Fruit fly (Drosophila melanogaster) whole organism, embryonic: ENCODE measurements around the gene CG5861.
A peak's percentile ranks its signal among the peaks of the same experiment; 100 is the strongest.

Source experiments
- C15 ChIP-seq: fragments of 200-800 bp; sonication (Bioruptor generic); IDR thresholded peaks from 3 replicates; pipeline ENCODE4 v1.3.6; 2022; ENCODE audit warnings: missing biosample characterization, missing genetic modification characterization
- CG10147 ChIP-seq: fragments of 200-800 bp; sonication (Bioruptor generic); optimal IDR thresholded peaks from 2 replicates; lab custom pipeline; 2019; ENCODE audit warnings: missing biosample characterization, mild to moderate bottlenecking, missing genetic modification characterization, moderate library complexity
- CG11560 ChIP-seq: fragments of 200-800 bp; sonication (Bioruptor generic); IDR thresholded peaks from 3 replicates; pipeline ENCODE4 v1.3.6; 2022; ENCODE audit warnings: missing biosample characterization, missing genetic modification characterization
- CG12942 ChIP-seq: fragments of 200-800 bp; sonication (Bioruptor generic); optimal IDR thresholded peaks from 3 replicates; lab custom pipeline; 2016; ENCODE audit warnings: missing biosample characterization, missing genetic modification characterization
- CG13123 ChIP-seq: fragments of 200-800 bp; sonication (Bioruptor generic); optimal IDR thresholded peaks from 2 replicates; lab custom pipeline; 2016; ENCODE audit warnings: missing biosample characterization, missing genetic modification characterization
- CG15073 ChIP-seq: fragments of 200-800 bp; sonication (Bioruptor generic); optimal IDR thresholded peaks from 2 replicates; lab custom pipeline; 2016; ENCODE audit warnings: missing biosample characterization, missing genetic modification characterization
- CG15269 ChIP-seq: fragments of 200-800 bp; sonication (Bioruptor generic); optimal IDR thresholded peaks from 2 replicates; lab custom pipeline; 2018; ENCODE audit warnings: missing biosample characterization, mild to moderate bottlenecking, missing genetic modification characterization, moderate library complexity
- CG15601 ChIP-seq: fragments of 200-800 bp; sonication (Bioruptor generic); optimal IDR thresholded peaks from 3 replicates; lab custom pipeline; 2019; ENCODE audit warnings: missing biosample characterization, mild to moderate bottlenecking, missing genetic modification characterization, moderate library complexity
- CG1602 ChIP-seq: fragments of 200-800 bp; sonication (Bioruptor generic); optimal IDR thresholded peaks from 3 replicates; lab custom pipeline; 2016; ENCODE audit warnings: missing biosample characterization, missing genetic modification characterization
- CG17361 ChIP-seq: fragments of 200-800 bp; sonication (Bioruptor generic); IDR thresholded peaks from 3 replicates; pipeline ENCODE4 v1.3.6; 2022; ENCODE audit warnings: missing biosample characterization, missing genetic modification characterization
- CG1792 ChIP-seq: fragments of 200-800 bp; sonication (Bioruptor generic); optimal IDR thresholded peaks from 2 replicates; lab custom pipeline; 2016; ENCODE audit warnings: missing biosample characterization, missing genetic modification characterization
- CG18011 ChIP-seq: fragments of 200-800 bp; sonication (Bioruptor generic); optimal IDR thresholded peaks from 2 replicates; lab custom pipeline; 2017; ENCODE audit warnings: missing biosample characterization, missing genetic modification characterization, mild to moderate bottlenecking, moderate library complexity, missing genotype
- CG18262 ChIP-seq: fragments of 200-800 bp; optimal IDR thresholded peaks from 3 replicates; lab custom pipeline; 2019; ENCODE audit warnings: missing biosample characterization, mild to moderate bottlenecking, missing genetic modification characterization, moderate library complexity
- CG18619 ChIP-seq: fragments of 200-800 bp; sonication (Bioruptor generic); optimal IDR thresholded peaks from 3 replicates; lab custom pipeline; 2017; ENCODE audit warnings: missing biosample characterization, mild to moderate bottlenecking, missing genetic modification characterization
- CG2889 ChIP-seq: fragments of 200-800 bp; sonication (Bioruptor generic); IDR thresholded peaks from 3 replicates; pipeline ENCODE4 v1.3.6; 2022; ENCODE audit warnings: missing biosample characterization, missing genetic modification characterization
- CG31441 ChIP-seq: fragments of 200-800 bp; sonication (Bioruptor generic); IDR thresholded peaks from 2 replicates; pipeline ENCODE4 v1.3.6; 2022; ENCODE audit warnings: missing biosample characterization, missing genetic modification characterization
- CG32532 ChIP-seq: fragments of 200-800 bp; sonication (Bioruptor generic); IDR thresholded peaks from 2 replicates; pipeline ENCODE4 v1.3.6; 2022; ENCODE audit warnings: missing biosample characterization, missing genetic modification characterization
- CG3726 ChIP-seq: fragments of 200-800 bp; sonication (Bioruptor generic); IDR thresholded peaks from 3 replicates; pipeline ENCODE4, ENCODE4 v1.3.6; 2022; ENCODE audit warnings: missing biosample characterization, missing genetic modification characterization
- CG4617 ChIP-seq: fragments of 200-800 bp; sonication (Bioruptor generic); optimal IDR thresholded peaks from 3 replicates; lab custom pipeline; 2016; ENCODE audit warnings: missing biosample characterization, missing genetic modification characterization, borderline replicate concordance
- CG5245 ChIP-seq: fragments of 200-800 bp; sonication (Bioruptor generic); optimal IDR thresholded peaks from 3 replicates; lab custom pipeline; 2016; ENCODE audit warnings: missing biosample characterization, missing genetic modification characterization
- CG8924 ChIP-seq: fragments of 200-800 bp; optimal IDR thresholded peaks from 3 replicates; lab custom pipeline; 2019; ENCODE audit warnings: missing biosample characterization, mild to moderate bottlenecking, missing genetic modification characterization, moderate library complexity
- CG9797 ChIP-seq: fragments of 200-800 bp; sonication (Bioruptor generic); optimal IDR thresholded peaks from 3 replicates; lab custom pipeline; 2018; ENCODE audit warnings: missing biosample characterization, mild to moderate bottlenecking, missing genetic modification characterization
- E2f2 ChIP-seq: fragments of 200-800 bp; sonication (Bioruptor generic); IDR thresholded peaks from 2 replicates; pipeline ENCODE4 v1.3.6; 2022; ENCODE audit warnings: missing biosample characterization, missing genetic modification characterization
- H15 ChIP-seq: fragments of 200-800 bp; sonication (Bioruptor generic); IDR thresholded peaks from 3 replicates; pipeline ENCODE4 v1.3.6; 2022; ENCODE audit warnings: missing biosample characterization, missing genetic modification characterization
- Hr78 ChIP-seq, 2 experiments: fragments of 200-800 bp in 1 of 2; fragments of >200 bp in 1 of 2; sonication (Bioruptor generic) in 1 of 2; optimal IDR thresholded peaks; 2 replicates each; lab custom pipeline; 2017 to 2019; ENCODE audit warnings: missing biosample characterization in 2 of 2, missing genetic modification characterization in 2 of 2, mild to moderate bottlenecking in 1 of 2, moderate library complexity in 1 of 2
- Hsf ChIP-seq: fragments of 200-800 bp; sonication (Bioruptor generic); optimal IDR thresholded peaks from 3 replicates; lab custom pipeline; 2016; ENCODE audit warnings: missing biosample characterization, missing genetic modification characterization
- MTF-1 ChIP-seq: fragments of 200-800 bp; sonication (Bioruptor generic); optimal IDR thresholded peaks from 2 replicates; lab custom pipeline; 2018; ENCODE audit warnings: missing biosample characterization, mild to moderate bottlenecking, missing genetic modification characterization, borderline replicate concordance
- Nf-YB ChIP-seq: fragments of 200-800 bp; sonication (Bioruptor generic); optimal IDR thresholded peaks from 3 replicates; lab custom pipeline; 2019; ENCODE audit warnings: missing biosample characterization, mild to moderate bottlenecking, missing genetic modification characterization, moderate library complexity
- Xbp1 ChIP-seq: fragments of 200-800 bp; sonication (Bioruptor generic); optimal IDR thresholded peaks from 3 replicates; lab custom pipeline; 2016; ENCODE audit warnings: missing biosample characterization, mild to moderate bottlenecking, missing genetic modification characterization
- ab ChIP-seq: fragments of 200-800 bp; sonication (Bioruptor generic); optimal IDR thresholded peaks from 2 replicates; lab custom pipeline; 2016; ENCODE audit warnings: missing biosample characterization, missing genetic modification characterization
- ato ChIP-seq: fragments of 200-800 bp; sonication (Bioruptor generic); IDR thresholded peaks from 2 replicates; pipeline ENCODE4 v1.3.6; 2022; ENCODE audit warnings: missing biosample characterization, missing genetic modification characterization; ENCODE audit not compliant: partially characterized antibody
- bowl ChIP-seq: fragments of 200-800 bp; sonication (Bioruptor generic); IDR thresholded peaks from 2 replicates; pipeline ENCODE4 v1.3.6; 2022; ENCODE audit warnings: missing biosample characterization, missing genetic modification characterization
- caup ChIP-seq: fragments of 200-800 bp; sonication (Bioruptor generic); optimal IDR thresholded peaks from 3 replicates; lab custom pipeline; 2017; ENCODE audit warnings: missing biosample characterization, mild to moderate bottlenecking, missing genetic modification characterization, moderate library complexity; ENCODE audit not compliant: severe bottlenecking
- corto ChIP-seq: fragments of 200-800 bp; sonication (Bioruptor generic); optimal IDR thresholded peaks from 2 replicates; lab custom pipeline; 2016; ENCODE audit warnings: missing biosample characterization, mild to moderate bottlenecking, missing genetic modification characterization, moderate library complexity
- croc ChIP-seq: fragments of 200-800 bp; sonication (Bioruptor generic); conservative IDR thresholded peaks from 3 replicates; pipeline ENCODE4 v1.3.6; 2022; ENCODE audit warnings: missing biosample characterization, missing genetic modification characterization
- crp ChIP-seq, 2 experiments: fragments of 200-800 bp; sonication (Bioruptor generic); optimal IDR thresholded peaks; 2 replicates in 1 of 2; 3 replicates in 1 of 2; lab custom pipeline; 2017; ENCODE audit warnings: missing biosample characterization in 2 of 2, missing genetic modification characterization in 2 of 2, mild to moderate bottlenecking in 1 of 2, moderate library complexity in 1 of 2
- dysf ChIP-seq: fragments of 200-800 bp; sonication (Bioruptor generic); IDR thresholded peaks from 3 replicates; pipeline ENCODE4 v1.3.6; 2022; ENCODE audit warnings: missing biosample characterization, missing genetic modification characterization
- gem ChIP-seq: fragments of 200-800 bp; sonication (Bioruptor generic); optimal IDR thresholded peaks from 2 replicates; lab custom pipeline; 2019; ENCODE audit warnings: missing biosample characterization, mild to moderate bottlenecking, missing genetic modification characterization, moderate library complexity
- hb ChIP-seq: fragments of 200-800 bp; sonication (Bioruptor generic); IDR thresholded peaks from 3 replicates; pipeline ENCODE4 v1.3.6; 2022; ENCODE audit warnings: missing biosample characterization, missing genetic modification characterization; ENCODE audit not compliant: partially characterized antibody
- ind ChIP-seq: fragments of 200-800 bp; sonication (Bioruptor generic); optimal IDR thresholded peaks from 3 replicates; lab custom pipeline; 2016; ENCODE audit warnings: missing biosample characterization, missing genetic modification characterization
- insv ChIP-seq, 2 experiments: fragments of 200-800 bp; sonication (Bioruptor generic); optimal IDR thresholded peaks; 3 replicates each; lab custom pipeline; 2016 to 2018; ENCODE audit warnings: missing biosample characterization in 2 of 2, missing genetic modification characterization in 2 of 2
- inv ChIP-seq: fragments of 200-800 bp; sonication (Bioruptor generic); IDR thresholded peaks from 2 replicates; pipeline ENCODE4 v1.3.6; 2022; ENCODE audit warnings: missing biosample characterization, missing genetic modification characterization; ENCODE audit not compliant: partially characterized antibody
- lab ChIP-seq: fragments of 200-800 bp; sonication (Bioruptor generic); optimal IDR thresholded peaks from 3 replicates; lab custom pipeline; 2017; ENCODE audit warnings: missing biosample characterization, missing genetic modification characterization, mild to moderate bottlenecking, moderate library complexity, missing genetic modification reagents
- luna ChIP-seq: fragments of 200-800 bp; sonication (Bioruptor generic); optimal IDR thresholded peaks from 2 replicates; lab custom pipeline; 2016; ENCODE audit warnings: missing biosample characterization, missing genetic modification characterization
- nerfin-1 ChIP-seq: fragments of 200-800 bp; sonication (Bioruptor generic); optimal IDR thresholded peaks from 3 replicates; lab custom pipeline; 2019; ENCODE audit warnings: missing biosample characterization, mild to moderate bottlenecking, missing genetic modification characterization, moderate library complexity
- psq ChIP-seq: fragments of 200-800 bp; sonication (Bioruptor generic); optimal IDR thresholded peaks from 2 replicates; lab custom pipeline; 2017; ENCODE audit warnings: missing biosample characterization, missing genetic modification characterization
- scrt ChIP-seq: fragments of 200-800 bp; sonication (Bioruptor generic); optimal IDR thresholded peaks from 2 replicates; lab custom pipeline; 2018; ENCODE audit warnings: missing biosample characterization, mild to moderate bottlenecking, missing genetic modification characterization, moderate library complexity
- sd ChIP-seq: fragments of 200-800 bp; sonication (Bioruptor generic); optimal IDR thresholded peaks from 3 replicates; lab custom pipeline; 2018; ENCODE audit warnings: missing biosample characterization, mild to moderate bottlenecking, missing genetic modification characterization, moderate library complexity

Gene CG5861

DNA sequence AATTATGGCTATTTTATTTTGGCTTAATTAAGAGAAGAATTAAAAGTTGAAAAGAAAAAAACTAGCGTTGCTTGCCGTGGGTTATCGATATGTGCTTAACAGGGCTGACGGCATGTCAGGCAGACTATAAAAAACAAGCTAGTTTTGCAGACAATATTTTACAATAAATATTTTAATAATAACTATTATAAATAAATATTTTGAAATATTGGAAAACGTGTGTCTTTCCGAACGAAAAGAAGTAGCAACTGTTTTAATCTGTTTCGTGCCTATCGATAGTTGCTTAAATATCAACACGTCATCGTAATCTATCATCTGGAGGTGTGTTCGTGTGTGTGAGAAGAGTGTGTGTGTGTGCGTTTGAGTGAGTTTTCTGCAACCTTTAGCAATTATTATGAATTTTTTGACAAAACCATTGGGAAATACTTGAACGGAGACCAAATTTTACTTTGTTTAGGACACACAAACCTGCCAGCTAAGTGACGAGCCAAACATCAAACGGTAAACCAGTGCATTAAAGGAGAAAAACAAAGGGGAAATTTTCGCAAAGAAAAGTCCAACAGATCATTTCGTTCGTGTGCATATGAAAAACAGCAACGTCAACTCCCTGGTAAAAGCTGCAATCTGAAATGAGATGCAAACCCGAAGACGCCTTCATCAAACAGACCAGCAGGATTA is at the start of gene CG5861, which contains the start of gene Syx5 (continued):
- TF ChIP-seq CG31441, result no peak; the same call in none of the 2 replicates
- TF ChIP-seq Hsf (GFP tag; lab: Kevin White, UChicago), result peak; percentile 30
- peak; percentile 62 for TF ChIP-seq scrt (GFP tag; lab: Kevin White, UChicago)
- TF ChIP-seq ind (GFP tag; lab: Kevin White, UChicago), result peak; percentile 62
- TF ChIP-seq CG13123, result no peak
- no peak for TF ChIP-seq CG11560 (tag; lab: Robert Waterston, UW)
- peak; percentile 61 for TF ChIP-seq CG4617
- TF ChIP-seq ab (GFP tag; lab: Kevin White, UChicago), result no peak
- TF ChIP-seq luna (GFP tag; lab: Kevin White, UChicago), result no peak
- TF ChIP-seq Xbp1 (GFP tag; lab: Kevin White, UChicago), result peak; percentile 87
- no peak for TF ChIP-seq CG15073 (GFP tag; lab: Kevin White, UChicago)
- peak; percentile 28 for TF ChIP-seq CG12942
- TF ChIP-seq caup (GFP tag; lab: Kevin White, UChicago), result peak; percentile 51
- peak; percentile 69 for TF ChIP-seq CG15601
- TF ChIP-seq Nf-YB (GFP tag; lab: Kevin White, UChicago), result peak; percentile 5
- no peak for TF ChIP-seq C15
- TF ChIP-seq hb (GFP tag; lab: Robert Waterston, UW), result peak; percentile 70; the same call in 1 of the 3 replicates
- no peak for TF ChIP-seq corto
- no peak for TF ChIP-seq psq (GFP tag; lab: Kevin White, UChicago)
- TF ChIP-seq inv (GFP tag; lab: Robert Waterston, UW), result peak; percentile 84
- TF ChIP-seq lab (GFP tag; lab: Kevin White, UChicago), result peak; percentile 81
- peak in 1 of 2 experiments; percentile 43 for TF ChIP-seq insv (GFP tag; optimal IDR thresholded peaks at IDR 0.05; lab: Kevin White, UChicago)
- no peak for TF ChIP-seq CG1792 (GFP tag; lab: Kevin White, UChicago)
- TF ChIP-seq CG9797 (GFP tag; lab: Kevin White, UChicago), result peak; percentile 47
- TF ChIP-seq CG18619 (GFP tag; lab: Kevin White, UChicago), result peak; percentile 43
- TF ChIP-seq H15, result 0 out of 3 replicates have a peak, but pooled peaks have one; percentile 48
- peak; percentile 78; the same call in 1 of the 2 replicates for TF ChIP-seq CG32532 (GFP tag; lab: Robert Waterston, UW)
- peak; percentile 54 for TF ChIP-seq E2f2
- peak; percentile 62 for TF ChIP-seq CG18262 (tag; lab: Kevin White, UChicago)
- TF ChIP-seq Hr78 (GFP tag; optimal IDR thresholded peaks at IDR 0.05; lab: Kevin White, UChicago), result peak in 1 of 2 experiments; percentile 18
- TF ChIP-seq CG15269 (tag; lab: Kevin White, UChicago), result no peak
- 0 out of 3 replicates have a peak, but pooled peaks have one; percentile 24 for TF ChIP-seq dysf (GFP tag; lab: Robert Waterston, UW)
- no peak for TF ChIP-seq MTF-1 (GFP tag; lab: Kevin White, UChicago)
- no peak for TF ChIP-seq bowl (GFP tag; lab: Robert Waterston, UW)
- TF ChIP-seq nerfin-1, result peak; percentile 40
- no peak for TF ChIP-seq CG5245
- TF ChIP-seq CG1602, result no peak
- peak; percentile 78; the same call in 1 of the 2 replicates for TF ChIP-seq ato (GFP tag; lab: Robert Waterston, UW)
- peak; percentile 79 for TF ChIP-seq CG8924
- peak; percentile 76 for TF ChIP-seq gem
- TF ChIP-seq CG2889 (GFP tag; lab: Robert Waterston, UW), result no peak
- TF ChIP-seq CG18011 (GFP tag; lab: Kevin White, UChicago), result peak; percentile 57
- TF ChIP-seq croc (GFP tag; lab: Robert Waterston, UW), result no peak
- TF ChIP-seq sd (tag; lab: Kevin White, UChicago), result peak; percentile 63
- TF ChIP-seq CG3726 (GFP tag; lab: Robert Waterston, UW), result no peak
- peak; percentile 80 for TF ChIP-seq CG10147 (GFP tag; lab: Kevin White, UChicago)
- peak in 1 of 2 experiments; percentile 75 for TF ChIP-seq crp (GFP tag; optimal IDR thresholded peaks at IDR 0.05; lab: Kevin White, UChicago)
- TF ChIP-seq CG17361 (GFP tag; lab: Robert Waterston, UW), result peak; percentile 57; the same call in 2 of the 3 replicates
